Worm (Caenorhabditis elegans): Measurements from ENCODE around the gene gex-3.

- TF ChIP-seq unc-39 (tag; optimal IDR thresholded peaks at IDR 0.05): no peak
- no peak for TF ChIP-seq nhr-237 (tag; optimal IDR thresholded peaks at IDR 0.05)
- no peak for TF ChIP-seq ztf-11 (tag; optimal IDR thresholded peaks at IDR 0.05)
- no peak for TF ChIP-seq nhr-10 (tag; optimal IDR thresholded peaks at IDR 0.05)
- TF ChIP-seq snpc-4 (tag; optimal IDR thresholded peaks at IDR 0.05): no peak
- TF ChIP-seq nhr-77 (tag; optimal IDR thresholded peaks at IDR 0.05): no peak
- no peak for TF ChIP-seq ztf-4 (tag; optimal IDR thresholded peaks at IDR 0.05)
Measured at ce11 chrIV:12432340-12432739, 28.1 kb downstream of the gex-3 start, which contains the start of gene clec-184.

Measured in whole organism, L2 larva.